Fruit fly (Drosophila melanogaster): Measurements from ENCODE around the gene fusl.

Gene fusl

dm6 chr2L:5300785-5301616 is 36.9 kb downstream of the fusl start (continued):
- TF ChIP-seq CG8632 (GFP tag; optimal IDR thresholded peaks at IDR 0.05) (no peak), fd85E (GFP tag; optimal IDR thresholded peaks at IDR 0.05) (no peak), CG7368 (GFP tag; optimal IDR thresholded peaks at IDR 0.05) (no peak), Ets21C (GFP tag; optimal IDR thresholded peaks at IDR 0.05) (no peak), Hr39 (GFP tag; optimal IDR thresholded peaks at IDR 0.05) (no peak), CG31627 (GFP tag; optimal IDR thresholded peaks at IDR 0.05) (no peak), Met (GFP tag; optimal IDR thresholded peaks at IDR 0.05) (no peak), cyc (GFP tag; optimal IDR thresholded peaks at IDR 0.05) (no peak), fkh (GFP tag; optimal IDR thresholded peaks at IDR 0.05) (no peak), CG6792 (GFP tag; optimal IDR thresholded peaks at IDR 0.05) (no peak), CG1621 (tag; optimal IDR thresholded peaks at IDR 0.05) (no peak), svp (GFP tag) (peak; percentile 66), Smox (GFP tag; optimal IDR thresholded peaks at IDR 0.05) (no peak), CG6276 (GFP tag; optimal IDR thresholded peaks at IDR 0.05) (peak; percentile 1), CG10631 (GFP tag; optimal IDR thresholded peaks at IDR 0.05) (no peak), dac (GFP tag; optimal IDR thresholded peaks at IDR 0.05) (no peak), CG11294 (GFP tag; IDR thresholded peaks at IDR 0.05) (no peak), pdm3 (GFP tag; optimal IDR thresholded peaks at IDR 0.05) (no peak), fd59A (GFP tag; optimal IDR thresholded peaks at IDR 0.05) (no peak), CG15336 (GFP tag; IDR thresholded peaks at IDR 0.05) (no peak), CG4318 (GFP tag; optimal IDR thresholded peaks at IDR 0.05) (no peak), CG11762 (GFP tag; optimal IDR thresholded peaks at IDR 0.05; ENCODE audit: insufficient read depth) (no peak), CG6854 (GFP tag; optimal IDR thresholded peaks at IDR 0.05) (peak; percentile 12), Blimp-1 (GFP tag; optimal IDR thresholded peaks at IDR 0.05) (peak; percentile 16), Eip75B (GFP tag; optimal IDR thresholded peaks at IDR 0.05) (peak; percentile 43), net (GFP tag; optimal IDR thresholded peaks at IDR 0.05) (no peak), CG9139 (GFP tag; optimal IDR thresholded peaks at IDR 0.05) (no peak), Ets96B (tag; optimal IDR thresholded peaks at IDR 0.05) (no peak)

dm6 chr2L:5300237-5300668 is 37.6 kb downstream of the fusl start:
- TF ChIP-seq CG3919 (GFP tag; optimal IDR thresholded peaks at IDR 0.05) = no peak
- no peak for TF ChIP-seq CG6276 (GFP tag; optimal IDR thresholded peaks at IDR 0.05)
- no peak for TF ChIP-seq ss (GFP tag; optimal IDR thresholded peaks at IDR 0.05)
- no peak for TF ChIP-seq CG4318 (GFP tag; optimal IDR thresholded peaks at IDR 0.05)
- TF ChIP-seq topi (GFP tag; optimal IDR thresholded peaks at IDR 0.05) = no peak
- TF ChIP-seq Blimp-1 (GFP tag; optimal IDR thresholded peaks at IDR 0.05) = peak; percentile 77
- TF ChIP-seq svp (GFP tag) = peak; percentile 52
- TF ChIP-seq CG11902 (GFP tag; optimal IDR thresholded peaks at IDR 0.05) = no peak
- TF ChIP-seq achi (GFP tag; optimal IDR thresholded peaks at IDR 0.05) = no peak
- TF ChIP-seq CG31627 (GFP tag; optimal IDR thresholded peaks at IDR 0.05) = no peak
- TF ChIP-seq Met (GFP tag; optimal IDR thresholded peaks at IDR 0.05) = peak; percentile 52
- no peak for TF ChIP-seq CG8632 (GFP tag; optimal IDR thresholded peaks at IDR 0.05)
- TF ChIP-seq CG7368 (GFP tag; optimal IDR thresholded peaks at IDR 0.05) = no peak
- no peak for TF ChIP-seq spab (GFP tag; optimal IDR thresholded peaks at IDR 0.05)
- TF ChIP-seq CG3032 (tag; optimal IDR thresholded peaks at IDR 0.05) = no peak

- no peak for TF ChIP-seq dsx (GFP tag; optimal IDR thresholded peaks at IDR 0.05; ENCODE audit: poor library complexity, severe bottlenecking)
- TF ChIP-seq CG11762 (GFP tag; optimal IDR thresholded peaks at IDR 0.05; ENCODE audit: insufficient read depth) = no peak
- TF ChIP-seq Hr38 (GFP tag; optimal IDR thresholded peaks at IDR 0.05) = no peak
- no peak for TF ChIP-seq CG3919 (GFP tag; optimal IDR thresholded peaks at IDR 0.05)
- no peak for TF ChIP-seq CG31627 (GFP tag; optimal IDR thresholded peaks at IDR 0.05)
- TF ChIP-seq CG15336 (GFP tag; IDR thresholded peaks at IDR 0.05) = no peak
- TF ChIP-seq Hr39 (GFP tag; optimal IDR thresholded peaks at IDR 0.05) = no peak
- no peak for TF ChIP-seq Smox (GFP tag; optimal IDR thresholded peaks at IDR 0.05)
- TF ChIP-seq CG1621 (tag; optimal IDR thresholded peaks at IDR 0.05) = no peak
- no peak for TF ChIP-seq fd85E (GFP tag; optimal IDR thresholded peaks at IDR 0.05)
- TF ChIP-seq fkh (GFP tag; optimal IDR thresholded peaks at IDR 0.05) = no peak
- no peak for TF ChIP-seq CG8319 (GFP tag; optimal IDR thresholded peaks at IDR 0.05)
- no peak for TF ChIP-seq CG8119 (GFP tag; IDR thresholded peaks at IDR 0.05)
- TF ChIP-seq lz (GFP tag; optimal IDR thresholded peaks at IDR 0.05) = no peak
- TF ChIP-seq CG4318 (GFP tag; optimal IDR thresholded peaks at IDR 0.05) = no peak
- no peak for TF ChIP-seq CG8632 (GFP tag; optimal IDR thresholded peaks at IDR 0.05)
- no peak for TF ChIP-seq CG3032 (tag; optimal IDR thresholded peaks at IDR 0.05)
These were observed 38.3 kb downstream of the fusl start for dm6 chr2L:5299628-5299986.

Measured in whole organism, prepupa.